Fruit fly (Drosophila melanogaster): ENCODE data around the gene sls.

Gene sls

DNA sequence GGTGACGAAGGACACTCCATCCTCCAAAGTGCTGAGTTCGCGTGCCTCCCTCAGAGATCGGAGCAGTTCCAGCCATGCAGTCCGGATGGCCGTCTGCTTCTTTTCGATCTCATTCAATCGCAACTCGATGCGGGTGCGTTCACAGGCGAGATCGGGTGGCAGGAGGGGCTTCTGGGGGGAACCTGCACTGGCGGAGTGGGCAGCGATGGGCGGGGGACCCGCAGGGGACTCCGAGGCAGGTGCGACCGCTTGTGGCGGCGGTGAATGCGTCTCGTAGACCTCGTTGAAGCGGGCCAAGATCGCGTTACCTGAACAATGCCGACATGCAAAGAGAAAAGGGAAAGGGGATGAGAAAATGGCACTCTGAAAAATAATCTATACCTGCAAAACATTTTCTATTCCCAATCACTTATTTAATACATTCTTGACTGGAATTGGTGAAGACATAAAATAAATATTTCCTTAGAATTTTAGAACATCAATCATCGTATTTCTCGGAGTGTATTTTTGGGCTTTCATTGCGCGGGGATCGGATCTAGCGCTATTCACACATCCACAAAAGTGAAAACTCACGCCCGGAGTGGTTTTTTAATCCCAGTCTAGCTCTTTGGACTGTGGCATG is 43.4 kb upstream of the sls start (continued):
- TF ChIP-seq Eip74EF (GFP tag; optimal IDR thresholded peaks at IDR 0.05) (peak in 1 of 2 experiments; percentile 37), Mad (GFP tag; optimal IDR thresholded peaks at IDR 0.05) (no peak), ato (GFP tag; IDR thresholded peaks at IDR 0.05; ENCODE audit: partially characterized antibody) (no peak), CG33557 (GFP tag; optimal IDR thresholded peaks at IDR 0.05) (peak; percentile 65), HLHmδ (GFP tag; optimal IDR thresholded peaks at IDR 0.05) (no peak), CG15514 (GFP tag; optimal IDR thresholded peaks at IDR 0.05) (no peak), Ssrp (tag; optimal IDR thresholded peaks at IDR 0.05) (peak; percentile 55), cato (GFP tag; optimal IDR thresholded peaks at IDR 0.05; ENCODE audit: borderline replicate concordance) (no peak), CG6683 (GFP tag; optimal IDR thresholded peaks at IDR 0.05) (no peak), CG6654 (GFP tag; optimal IDR thresholded peaks at IDR 0.05) (no peak), CG30431 (GFP tag; optimal IDR thresholded peaks at IDR 0.05) (no peak), aop (GFP tag; IDR thresholded peaks at IDR 0.05) (no peak), gsb (GFP tag; IDR thresholded peaks at IDR 0.05) (no peak), hb (GFP tag; IDR thresholded peaks at IDR 0.05; ENCODE audit: partially characterized antibody) (no peak), knrl (GFP tag; IDR thresholded peaks at IDR 0.05; ENCODE audit: partially characterized antibody) (no peak), CG12071 (GFP tag; optimal IDR thresholded peaks at IDR 0.05) (no peak), ATbp (GFP tag; optimal IDR thresholded peaks at IDR 0.05) (peak; percentile 67), Adf1 (GFP tag; IDR thresholded peaks at IDR 0.05) (no peak), vnd (GFP tag; IDR thresholded peaks at IDR 0.05; ENCODE audit: partially characterized antibody) (no peak), CG3163 (GFP tag; optimal IDR thresholded peaks at IDR 0.05) (no peak), CG7987 (GFP tag; optimal IDR thresholded peaks at IDR 0.05) (no peak), Trl (optimal IDR thresholded peaks at IDR 0.05) (no peak), Trl (GFP tag; optimal IDR thresholded peaks at IDR 0.05) (no peak), Fer3 (tag; optimal IDR thresholded peaks at IDR 0.05) (peak; percentile 6), mld (GFP tag; IDR thresholded peaks at IDR 0.05; ENCODE audit: partially characterized antibody) (no peak), Dfd (GFP tag; optimal IDR thresholded peaks at IDR 0.05) (no peak), CG2889 (GFP tag; IDR thresholded peaks at IDR 0.05) (no peak), Nf-YB (GFP tag; optimal IDR thresholded peaks at IDR 0.05) (no peak), CG7963 (GFP tag; IDR thresholded peaks at IDR 0.05; ENCODE audit: partially characterized antibody) (no peak), CG5953 (GFP tag; IDR thresholded peaks at IDR 0.05) (0 out of 2 replicates have a peak, but pooled peaks have one; percentile 19), Scr (GFP tag; IDR thresholded peaks at IDR 0.05; ENCODE audit: partially characterized antibody) (no peak), tio (GFP tag; optimal IDR thresholded peaks at IDR 0.05) (peak; percentile 29), onecut (GFP tag; IDR thresholded peaks at IDR 0.05) (0 out of 2 replicates have a peak, but pooled peaks have one; percentile 22), CG14710 (tag; optimal IDR thresholded peaks at IDR 0.05) (peak; percentile 66), CG31441 (GFP tag; IDR thresholded peaks at IDR 0.05) (peak; percentile 76), CG32767 (GFP tag; IDR thresholded peaks at IDR 0.05) (no peak), CG34224 (GFP tag; IDR thresholded peaks at IDR 0.05; ENCODE audit: partially characterized antibody) (no peak), CG9437 (GFP tag; optimal IDR thresholded peaks at IDR 0.05) (no peak), bowl (GFP tag; IDR thresholded peaks at IDR 0.05) (no peak), ab (GFP tag; optimal IDR thresholded peaks at IDR 0.05) (no peak), BEAF-32 (GFP tag; optimal IDR thresholded peaks at IDR 0.05) (no peak), CG14667 (GFP tag; IDR thresholded peaks at IDR 0.05) (peak; percentile 12; the same call in 1 of the 2 replicates), CHES-1-like (GFP tag; optimal IDR thresholded peaks at IDR 0.05) (no peak), CG3726 (GFP tag; IDR thresholded peaks at IDR 0.05) (0 out of 3 replicates have a peak, but pooled peaks have one; percentile 27), CG10267 (tag; optimal IDR thresholded peaks at IDR 0.05) (peak; percentile 53), CG3281 (GFP tag; optimal IDR thresholded peaks at IDR 0.05) (no peak), al (GFP tag; IDR thresholded peaks at IDR 0.05) (no peak), odd (GFP tag; optimal IDR thresholded peaks at IDR 0.05) (no peak), tx (GFP tag; optimal IDR thresholded peaks at IDR 0.05) (no peak)
